Worm (Caenorhabditis elegans) whole organism, L3 larva: Measurements from ENCODE around the gene vha-9.

Source experiments
- R02D3.7 ChIP-seq: fragments of 150-350 bp; optimal IDR thresholded peaks from 2 replicates; lab custom pipeline; 2014; ENCODE audit warnings: missing biosample characterization, missing genetic modification characterization
- ZK546.5 ChIP-seq: sonication (generic microtip); optimal IDR thresholded peaks from 2 replicates; lab custom pipeline; 2017; ENCODE audit warnings: missing biosample characterization, missing genetic modification characterization
- aly-2 ChIP-seq: fragments of 150-350 bp; optimal IDR thresholded peaks from 2 replicates; lab custom pipeline; 2014; ENCODE audit warnings: missing biosample characterization, missing genetic modification characterization
- ama-1 ChIP-seq: fragments of 150-350 bp; optimal IDR thresholded peaks from 2 replicates; lab custom pipeline; 2018
- ceh-16 ChIP-seq: sonication (generic microtip); optimal IDR thresholded peaks from 2 replicates; lab custom pipeline; 2017; ENCODE audit warnings: missing biosample characterization, missing genetic modification characterization
- ceh-28 ChIP-seq: fragments of 150-350 bp; optimal IDR thresholded peaks from 2 replicates; lab custom pipeline; 2014; ENCODE audit warnings: missing biosample characterization, missing genetic modification reagents, missing genetic modification characterization
- ceh-82 ChIP-seq: fragments of 150-350 bp; optimal IDR thresholded peaks from 2 replicates; lab custom pipeline; 2014; ENCODE audit warnings: missing biosample characterization, missing genetic modification characterization
- ceh-9 ChIP-seq: sonication (generic microtip); optimal IDR thresholded peaks from 2 replicates; lab custom pipeline; 2018; ENCODE audit warnings: missing biosample characterization, missing genetic modification characterization
- daf-12 ChIP-seq: fragments of 150-350 bp; optimal IDR thresholded peaks from 2 replicates; lab custom pipeline; 2014; ENCODE audit warnings: missing biosample characterization, missing genetic modification reagents, missing genetic modification characterization
- egl-27 ChIP-seq: sonication (generic microtip); optimal IDR thresholded peaks from 4 replicates; lab custom pipeline; 2017; ENCODE audit warnings: missing biosample characterization, missing genetic modification reagents, missing genetic modification characterization
- egl-5 ChIP-seq: fragments of 150-350 bp; optimal IDR thresholded peaks from 2 replicates; lab custom pipeline; 2017; ENCODE audit warnings: missing biosample characterization, missing genetic modification reagents, missing genetic modification characterization, inconsistent platforms
- elt-1 ChIP-seq: fragments of 150-350 bp; optimal IDR thresholded peaks from 2 replicates; lab custom pipeline; 2014; ENCODE audit warnings: missing biosample characterization, missing genetic modification characterization
- elt-2 ChIP-seq: sonication (generic microtip); optimal IDR thresholded peaks from 2 replicates; lab custom pipeline; 2016; ENCODE audit warnings: missing genetic modification reagents, mild to moderate bottlenecking, missing genetic modification characterization, missing compliant biosample characterization
- elt-3 ChIP-seq, 3 experiments: fragments of 150-350 bp in 1 of 3; sonication (generic microtip) in 2 of 3; optimal IDR thresholded peaks; 2 replicates in 2 of 3; 4 replicates in 1 of 3; lab custom pipeline; 2014 to 2017; ENCODE audit warnings: missing biosample characterization in 3 of 3, missing genetic modification characterization in 3 of 3
- eor-1 ChIP-seq, 2 experiments: fragments of 150-350 bp; optimal IDR thresholded peaks; 2 replicates each; lab custom pipeline; 2014 to 2018; ENCODE audit warnings: missing biosample characterization in 2 of 2, missing genetic modification characterization in 2 of 2
- fkh-10 ChIP-seq: sonication (generic microtip); optimal IDR thresholded peaks from 2 replicates; lab custom pipeline; 2017; ENCODE audit warnings: missing biosample characterization, missing genetic modification reagents, missing genetic modification characterization
- fkh-2 ChIP-seq: fragments of 150-350 bp; optimal IDR thresholded peaks from 2 replicates; lab custom pipeline; 2014; ENCODE audit warnings: missing biosample characterization, missing genetic modification reagents, missing genetic modification characterization
- fos-1 ChIP-seq: fragments of 150-350 bp; optimal IDR thresholded peaks from 2 replicates; lab custom pipeline; 2014; ENCODE audit warnings: missing biosample characterization, missing genetic modification characterization
- hmg-11 ChIP-seq: sonication (generic microtip); optimal IDR thresholded peaks from 2 replicates; lab custom pipeline; 2016; ENCODE audit warnings: missing genetic modification characterization, missing compliant biosample characterization
- jun-1 ChIP-seq: fragments of 150-350 bp; optimal IDR thresholded peaks from 2 replicates; lab custom pipeline; 2014; ENCODE audit warnings: missing biosample characterization, missing genetic modification reagents, missing genetic modification characterization
- lin-15B ChIP-seq: fragments of 150-350 bp; optimal IDR thresholded peaks from 2 replicates; lab custom pipeline; 2014; ENCODE audit warnings: missing biosample characterization, missing genetic modification characterization
- lin-39 ChIP-seq: fragments of 150-350 bp; optimal IDR thresholded peaks from 2 replicates; lab custom pipeline; 2018; ENCODE audit warnings: missing biosample characterization, missing genetic modification reagents, missing genetic modification characterization
- lsy-12 ChIP-seq: sonication (generic microtip); optimal IDR thresholded peaks from 2 replicates; lab custom pipeline; 2016; ENCODE audit warnings: mild to moderate bottlenecking, missing genetic modification characterization, missing compliant biosample characterization
- mdl-1 ChIP-seq: fragments of 150-350 bp; optimal IDR thresholded peaks from 2 replicates; lab custom pipeline; 2014; ENCODE audit warnings: missing biosample characterization, missing genetic modification characterization
- mml-1 ChIP-seq: fragments of 150-350 bp; sonication (generic microtip); optimal IDR thresholded peaks from 3 replicates; lab custom pipeline; 2014; ENCODE audit warnings: missing biosample characterization, missing genetic modification characterization
- nfya-1 ChIP-seq: sonication (generic microtip); optimal IDR thresholded peaks from 2 replicates; lab custom pipeline; 2017; ENCODE audit warnings: missing genetic modification characterization, mild to moderate bottlenecking, missing compliant biosample characterization, antibody characterized with exemption, moderate library complexity; ENCODE audit not compliant: insufficient read depth
- nhr-11 ChIP-seq: fragments of 150-350 bp; optimal IDR thresholded peaks from 2 replicates; lab custom pipeline; 2014; ENCODE audit warnings: missing biosample characterization, missing genetic modification characterization
- nhr-12 ChIP-seq: fragments of 150-350 bp; optimal IDR thresholded peaks from 2 replicates; lab custom pipeline; 2014; ENCODE audit warnings: missing biosample characterization, missing genetic modification characterization
- nhr-23 ChIP-seq: fragments of 150-350 bp; optimal IDR thresholded peaks from 2 replicates; lab custom pipeline; 2014; ENCODE audit warnings: missing biosample characterization, missing genetic modification reagents, missing genetic modification characterization
- nhr-237 ChIP-seq: fragments of 150-350 bp; optimal IDR thresholded peaks from 2 replicates; lab custom pipeline; 2014; ENCODE audit warnings: missing biosample characterization, missing genetic modification characterization
- nhr-25 ChIP-seq: sonication (generic microtip); optimal IDR thresholded peaks from 2 replicates; lab custom pipeline; 2017; ENCODE audit warnings: missing biosample characterization, missing genetic modification characterization
- nhr-28 ChIP-seq: fragments of 150-350 bp; optimal IDR thresholded peaks from 2 replicates; lab custom pipeline; 2014; ENCODE audit warnings: missing biosample characterization, missing genetic modification characterization
- nhr-43 ChIP-seq: sonication (generic microtip); optimal IDR thresholded peaks from 2 replicates; lab custom pipeline; 2016; ENCODE audit warnings: mild to moderate bottlenecking, missing genetic modification characterization, missing compliant biosample characterization; ENCODE audit not compliant: poor library complexity, severe bottlenecking
- nhr-67 ChIP-seq: fragments of 150-350 bp; optimal IDR thresholded peaks from 2 replicates; lab custom pipeline; 2014; ENCODE audit warnings: missing biosample characterization, missing genetic modification characterization
- nhr-76 ChIP-seq: fragments of 150-350 bp; sonication (generic microtip); optimal IDR thresholded peaks from 5 replicates; lab custom pipeline; 2014; ENCODE audit warnings: missing biosample characterization, missing genetic modification characterization
- nhr-77 ChIP-seq: fragments of 150-350 bp; optimal IDR thresholded peaks from 2 replicates; lab custom pipeline; 2014; ENCODE audit warnings: missing biosample characterization, missing genetic modification characterization
- pha-4 ChIP-seq: fragments of 150-350 bp; optimal IDR thresholded peaks from 2 replicates; lab custom pipeline; 2014; ENCODE audit warnings: missing biosample characterization, missing genetic modification reagents, missing genetic modification characterization
- pqm-1 ChIP-seq: fragments of 150-350 bp; optimal IDR thresholded peaks from 2 replicates; lab custom pipeline; 2017; ENCODE audit warnings: missing biosample characterization, missing genetic modification characterization, inconsistent platforms
- sea-2 ChIP-seq: fragments of 150-350 bp; sonication (generic microtip); optimal IDR thresholded peaks from 4 replicates; lab custom pipeline; 2014; ENCODE audit warnings: missing biosample characterization, missing genetic modification reagents, missing genetic modification characterization
- skn-1 ChIP-seq: fragments of 150-350 bp; optimal IDR thresholded peaks from 2 replicates; lab custom pipeline; 2014; ENCODE audit warnings: missing biosample characterization, missing genetic modification characterization
- snpc-4 ChIP-seq: fragments of 150-350 bp; optimal IDR thresholded peaks from 2 replicates; lab custom pipeline; 2014; ENCODE audit warnings: missing biosample characterization, missing genetic modification characterization
- tbx-2 ChIP-seq: sonication (generic microtip); optimal IDR thresholded peaks from 2 replicates; lab custom pipeline; 2016; ENCODE audit warnings: mild to moderate bottlenecking, missing genetic modification characterization, missing compliant biosample characterization
- unc-39 ChIP-seq: sonication (generic microtip); optimal IDR thresholded peaks from 4 replicates; lab custom pipeline; 2017; ENCODE audit warnings: missing biosample characterization, missing genetic modification characterization
- unc-62 ChIP-seq: fragments of 150-350 bp; sonication (generic microtip); optimal IDR thresholded peaks from 4 replicates; lab custom pipeline; 2014; ENCODE audit warnings: missing biosample characterization, missing genetic modification reagents, missing genetic modification characterization
- zag-1 ChIP-seq: fragments of 150-350 bp; optimal IDR thresholded peaks from 2 replicates; lab custom pipeline; 2014; ENCODE audit warnings: missing biosample characterization, missing genetic modification characterization
- ztf-11 ChIP-seq: fragments of 150-350 bp; optimal IDR thresholded peaks from 2 replicates; lab custom pipeline; 2014; ENCODE audit warnings: missing biosample characterization, missing genetic modification characterization
- ztf-4 ChIP-seq: fragments of 150-350 bp; optimal IDR thresholded peaks from 2 replicates; lab custom pipeline; 2014; ENCODE audit warnings: missing biosample characterization, missing genetic modification characterization

The vha-9 gene

DNA sequence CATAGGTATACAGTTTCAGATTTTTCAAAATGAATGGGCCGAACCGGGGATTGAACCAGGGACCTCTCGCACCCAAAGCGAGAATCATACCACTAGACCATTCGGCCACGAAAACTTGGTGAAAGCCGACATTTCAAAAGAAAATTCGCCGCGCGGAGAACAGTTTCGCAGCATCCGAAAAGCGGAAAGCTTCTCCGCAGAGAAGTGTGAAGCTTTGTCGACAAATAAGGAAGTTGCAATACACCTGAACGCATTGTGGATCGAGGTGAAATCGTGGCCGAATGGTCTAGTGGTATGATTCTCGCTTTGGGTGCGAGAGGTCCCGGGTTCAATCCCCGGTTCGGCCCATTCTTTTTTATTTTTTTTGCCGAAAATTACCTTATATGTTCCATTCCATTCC is 1.2 kb upstream of the vha-9 start:
- TF ChIP-seq nhr-25, result peak; percentile 13
- TF ChIP-seq, all 47 proteins: peak for 1; not testable (repeated sequence) for 46

DNA sequence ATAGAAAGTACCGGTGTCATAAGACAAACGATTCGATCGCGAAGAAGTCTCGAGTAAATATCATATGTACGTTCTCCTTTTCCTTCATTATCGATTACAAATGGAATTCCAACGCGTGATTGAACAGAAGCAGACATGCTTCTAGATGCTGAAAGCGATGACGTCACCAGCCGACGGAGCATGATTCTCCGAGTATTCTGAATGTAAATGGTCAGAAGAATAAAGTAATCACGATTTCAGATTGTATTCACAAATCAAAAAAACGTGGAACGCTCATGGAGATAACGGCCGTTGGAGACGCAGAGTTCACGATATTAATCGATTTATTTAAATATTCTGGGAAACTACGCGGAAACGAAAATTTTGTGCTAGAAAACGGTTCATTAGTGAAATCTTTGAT is 867 bp downstream of the vha-9 start, which contains the start of gene clpp-1:
Gene clpp-1, minus strand, starts transcription at position 197 of the 400 bp plus-strand sequence.
- TF ChIP-seq unc-62 (no peak), lsy-12 (tag; lab: Kevin White, UChicago) (no peak), ama-1 (lab: Kevin White, UChicago) (peak; percentile 75), elt-1 (no peak), elt-2 (tag; lab: Kevin White, UChicago) (peak; percentile 50), ceh-28 (tag; lab: Kevin White, UChicago) (no peak), egl-5 (no peak), mml-1 (tag; lab: Kevin White, UChicago) (no peak), aly-2 (tag; lab: Kevin White, UChicago) (no peak)

DNA sequence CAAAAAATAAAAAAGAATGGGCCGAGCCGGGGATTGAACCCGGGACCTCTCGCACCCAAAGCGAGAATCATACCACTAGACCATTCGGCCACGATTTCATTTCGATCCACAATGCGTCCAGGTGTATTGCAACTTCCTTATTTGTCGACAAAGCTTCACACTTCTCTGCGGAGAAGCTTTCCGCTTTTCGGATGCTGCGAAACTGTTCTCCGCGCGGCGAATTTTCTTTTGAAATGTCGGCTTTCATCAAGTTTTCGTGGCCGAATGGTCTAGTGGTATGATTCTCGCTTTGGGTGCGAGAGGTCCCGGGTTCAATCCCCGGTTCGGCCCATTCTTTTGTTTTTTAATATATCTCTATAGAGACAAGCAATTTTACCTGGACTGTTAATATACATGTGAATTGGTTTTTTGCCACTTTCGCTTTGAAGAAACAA is 1.4 kb downstream of the vha-9 start:
- TF ChIP-seq nhr-43 (tag; lab: Kevin White, UChicago) (peak; percentile 64), tbx-2 (tag; lab: Kevin White, UChicago) (peak; percentile 31)

DNA sequence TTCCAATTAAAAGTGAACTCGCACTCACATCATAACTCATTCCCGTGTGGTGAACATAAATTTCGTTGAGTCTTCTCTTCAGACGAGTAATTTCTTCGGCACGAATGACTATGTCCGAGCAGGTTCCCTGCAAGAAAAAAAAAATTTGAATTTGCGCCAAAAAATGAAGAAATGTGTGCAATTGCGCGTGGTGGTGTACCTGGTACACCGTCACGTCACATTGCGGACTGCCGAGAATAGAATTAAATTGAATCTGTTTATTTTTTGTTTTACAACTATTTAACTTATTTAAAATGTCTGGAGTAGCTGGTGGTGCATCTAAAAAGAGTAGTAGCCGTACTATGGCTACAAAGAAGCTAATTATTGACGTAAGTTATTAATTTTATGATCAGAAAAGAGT is 2.6 kb downstream of the vha-9 start, which contains the start of gene mdt-22:
Gene mdt-22, plus strand, starts transcription at position 263 of the 400 bp plus-strand sequence.
- peak; percentile 25 for TF ChIP-seq ceh-28 (tag; lab: Kevin White, UChicago)
- no peak for TF ChIP-seq lin-39 (tag; lab: Kevin White, UChicago)
- TF ChIP-seq nhr-67 (tag; lab: Kevin White, UChicago), result no peak
- peak; percentile 2 for TF ChIP-seq snpc-4
- TF ChIP-seq ceh-16 (tag; lab: Kevin White, UChicago), result no peak
- TF ChIP-seq ceh-82 (tag; lab: Kevin White, UChicago), result peak; percentile 51
- peak; percentile 75 for TF ChIP-seq nfya-1
- no peak for TF ChIP-seq sea-2 (GFP tag; lab: Kevin White, UChicago)
- TF ChIP-seq lin-15B (tag; lab: Kevin White, UChicago), result peak; percentile 81
- no peak for TF ChIP-seq aly-2 (tag; lab: Kevin White, UChicago)
- no peak for TF ChIP-seq tbx-2 (tag; lab: Kevin White, UChicago)
- TF ChIP-seq hmg-11 (tag; lab: Kevin White, UChicago), result peak; percentile 93
- no peak for TF ChIP-seq eor-1 (tag; optimal IDR thresholded peaks at IDR 0.05; lab: Kevin White, UChicago)
- TF ChIP-seq ztf-11, result no peak
- TF ChIP-seq nhr-25, result peak; percentile 52
- peak; percentile 29 for TF ChIP-seq skn-1 (tag; lab: Kevin White, UChicago)
- peak; percentile 73 for TF ChIP-seq R02D3.7
- no peak for TF ChIP-seq fos-1
- TF ChIP-seq mml-1 (tag; lab: Kevin White, UChicago), result no peak
- TF ChIP-seq unc-62, result no peak
- TF ChIP-seq jun-1 (tag; lab: Kevin White, UChicago), result peak; percentile 58
- no peak for TF ChIP-seq ceh-9 (tag; lab: Kevin White, UChicago)
- no peak for TF ChIP-seq ZK546.5 (tag; lab: Kevin White, UChicago)
- TF ChIP-seq nhr-28 (tag; lab: Kevin White, UChicago), result no peak
- peak; percentile 56 for TF ChIP-seq lsy-12 (tag; lab: Kevin White, UChicago)
- no peak for TF ChIP-seq nhr-12 (tag; lab: Kevin White, UChicago)
- TF ChIP-seq nhr-11 (tag; lab: Kevin White, UChicago), result no peak
- TF ChIP-seq unc-39, result no peak
- peak; percentile 30 for TF ChIP-seq fkh-10 (GFP tag; lab: Kevin White, UChicago)
- TF ChIP-seq ama-1 (lab: Kevin White, UChicago), result peak; percentile 62
- no peak for TF ChIP-seq elt-3 (tag; optimal IDR thresholded peaks at IDR 0.05; lab: Kevin White, UChicago)
- TF ChIP-seq egl-27, result peak; percentile 17
- TF ChIP-seq mdl-1 (tag; lab: Kevin White, UChicago), result no peak
- peak; percentile 61 for TF ChIP-seq nhr-23 (tag; lab: Kevin White, UChicago)
- peak; percentile 55 for TF ChIP-seq elt-2 (tag; lab: Kevin White, UChicago)
- no peak for TF ChIP-seq fkh-2 (tag; lab: Kevin White, UChicago)
- no peak for TF ChIP-seq nhr-77 (tag; lab: Kevin White, UChicago)
- peak; percentile 63 for TF ChIP-seq egl-5
- TF ChIP-seq nhr-43 (tag; lab: Kevin White, UChicago), result peak; percentile 41
- TF ChIP-seq nhr-76 (tag; lab: Kevin White, UChicago), result no peak
- no peak for TF ChIP-seq daf-12
- no peak for TF ChIP-seq nhr-237 (tag; lab: Kevin White, UChicago)
- no peak for TF ChIP-seq ztf-4 (tag; lab: Kevin White, UChicago)
- TF ChIP-seq elt-1, result no peak
- peak; percentile 81 for TF ChIP-seq pha-4 (tag; lab: Kevin White, UChicago)
- no peak for TF ChIP-seq zag-1 (tag; lab: Kevin White, UChicago)
- TF ChIP-seq pqm-1 (tag; lab: Kevin White, UChicago), result no peak
- TF ChIP-seq, all 47 proteins: peak for 19
